Worm (Caenorhabditis elegans) whole organism, L2 larva: ENCODE results near the gene egl-4.
A peak's percentile ranks its signal among the peaks of the same experiment; 100 is the strongest.

Experiments used
- C34F6.9 ChIP-seq: fragments of 150-350 bp; optimal IDR thresholded peaks from 2 replicates; lab custom pipeline; 2014; ENCODE audit warnings: missing biosample characterization, missing genetic modification characterization
- F13H6.1 ChIP-seq: sonication (generic microtip); optimal IDR thresholded peaks from 2 replicates; lab custom pipeline; 2016; ENCODE audit warnings: missing genetic modification characterization, missing compliant biosample characterization
- Y55F3AM.14 ChIP-seq: fragments of 200-800 bp; sonication (Bioruptor generic); optimal IDR thresholded peaks from 2 replicates; lab custom pipeline; 2018; ENCODE audit warnings: mild to moderate bottlenecking, missing genetic modification characterization, missing compliant biosample characterization
- ZK546.5 ChIP-seq: sonication (generic microtip); optimal IDR thresholded peaks from 2 replicates; lab custom pipeline; 2017; ENCODE audit warnings: missing biosample characterization, missing genetic modification characterization
- alr-1 ChIP-seq: fragments of 150-350 bp; optimal IDR thresholded peaks from 2 replicates; lab custom pipeline; 2014; ENCODE audit warnings: missing biosample characterization, missing genetic modification characterization
- ama-1 ChIP-seq: fragments of 150-350 bp; optimal IDR thresholded peaks from 2 replicates; lab custom pipeline; 2018; ENCODE audit warnings: inconsistent platforms
- blmp-1 ChIP-seq: sonication (generic microtip); optimal IDR thresholded peaks from 2 replicates; lab custom pipeline; 2017; ENCODE audit warnings: missing genetic modification characterization, mild to moderate bottlenecking, missing compliant biosample characterization, antibody characterized with exemption, moderate library complexity; ENCODE audit not compliant: insufficient read depth
- crh-2 ChIP-seq: sonication (generic microtip); optimal IDR thresholded peaks from 2 replicates; lab custom pipeline; 2017; ENCODE audit warnings: missing biosample characterization, missing genetic modification characterization
- dmd-4 ChIP-seq: sonication (generic microtip); optimal IDR thresholded peaks from 2 replicates; lab custom pipeline; 2017; ENCODE audit warnings: missing biosample characterization, missing genetic modification characterization
- egl-27 ChIP-seq: sonication (generic microtip); optimal IDR thresholded peaks from 3 replicates; lab custom pipeline; 2017; ENCODE audit warnings: missing biosample characterization, missing genetic modification reagents, missing genetic modification characterization
- fos-1 ChIP-seq: fragments of 150-350 bp; optimal IDR thresholded peaks from 2 replicates; lab custom pipeline; 2014; ENCODE audit warnings: missing biosample characterization, missing genetic modification characterization
- gmeb-1 ChIP-seq: fragments of 150-350 bp; optimal IDR thresholded peaks from 2 replicates; lab custom pipeline; 2014; ENCODE audit warnings: missing biosample characterization, missing genetic modification characterization
- lin-13 ChIP-seq: fragments of 150-350 bp; optimal IDR thresholded peaks from 2 replicates; lab custom pipeline; 2014; ENCODE audit warnings: missing biosample characterization, missing genetic modification reagents, missing genetic modification characterization
- lsy-2 ChIP-seq, 2 experiments: fragments of 150-350 bp in 1 of 2; sonication (generic microtip) in 1 of 2; optimal IDR thresholded peaks; 2 replicates each; lab custom pipeline; 2014 to 2017; ENCODE audit warnings: missing biosample characterization in 2 of 2, missing genetic modification characterization in 2 of 2
- mdl-1 ChIP-seq, 2 experiments: fragments of 150-350 bp in 1 of 2; sonication (generic microtip) in 1 of 2; optimal IDR thresholded peaks; 2 replicates each; lab custom pipeline; 2017; ENCODE audit warnings: missing biosample characterization in 2 of 2, missing genetic modification characterization in 2 of 2
- nhr-10 ChIP-seq: sonication (generic microtip); optimal IDR thresholded peaks from 2 replicates; lab custom pipeline; 2017; ENCODE audit warnings: missing biosample characterization, missing genetic modification characterization
- nhr-129 ChIP-seq: fragments of 150-350 bp; optimal IDR thresholded peaks from 2 replicates; lab custom pipeline; 2014; ENCODE audit warnings: missing biosample characterization, missing genetic modification characterization
- nhr-21 ChIP-seq: fragments of 150-350 bp; optimal IDR thresholded peaks from 2 replicates; lab custom pipeline; 2014; ENCODE audit warnings: missing biosample characterization, missing genetic modification characterization
- nhr-23 ChIP-seq: fragments of 150-350 bp; optimal IDR thresholded peaks from 2 replicates; lab custom pipeline; 2014; ENCODE audit warnings: missing biosample characterization, missing genetic modification reagents, missing genetic modification characterization
- nhr-237 ChIP-seq: fragments of 150-350 bp; optimal IDR thresholded peaks from 2 replicates; lab custom pipeline; 2014; ENCODE audit warnings: missing biosample characterization, missing genetic modification characterization
- nhr-25 ChIP-seq: fragments of 150-350 bp; sonication (generic microtip); optimal IDR thresholded peaks from 3 replicates; lab custom pipeline; 2014; ENCODE audit warnings: missing biosample characterization, missing genetic modification characterization
- nhr-77 ChIP-seq: fragments of 150-350 bp; optimal IDR thresholded peaks from 2 replicates; lab custom pipeline; 2014; ENCODE audit warnings: missing biosample characterization, missing genetic modification characterization
- peb-1 ChIP-seq: fragments of 150-350 bp; optimal IDR thresholded peaks from 2 replicates; lab custom pipeline; 2014; ENCODE audit warnings: missing biosample characterization, missing genetic modification characterization
- sma-3 ChIP-seq: sonication (generic microtip); optimal IDR thresholded peaks from 2 replicates; lab custom pipeline; 2016; ENCODE audit warnings: missing genetic modification reagents, missing genetic modification characterization, missing compliant biosample characterization
- sma-9 ChIP-seq, 2 experiments: fragments of 150-350 bp in 1 of 2; sonication (generic microtip) in 1 of 2; optimal IDR thresholded peaks; 2 replicates each; lab custom pipeline; 2014 to 2016; ENCODE audit warnings: missing genetic modification characterization in 2 of 2, mild to moderate bottlenecking in 1 of 2, missing biosample characterization in 1 of 2, missing compliant biosample characterization in 1 of 2, missing genetic modification reagents in 1 of 2, moderate library complexity in 1 of 2
- snpc-4 ChIP-seq: fragments of 150-350 bp; optimal IDR thresholded peaks from 2 replicates; lab custom pipeline; 2014; ENCODE audit warnings: missing biosample characterization, missing genetic modification characterization
- unc-55 ChIP-seq: fragments of 150-350 bp; sonication (generic microtip); optimal IDR thresholded peaks from 3 replicates; lab custom pipeline; 2014; ENCODE audit warnings: missing biosample characterization, missing genetic modification reagents, missing genetic modification characterization
- ztf-4 ChIP-seq: fragments of 150-350 bp; optimal IDR thresholded peaks from 2 replicates; lab custom pipeline; 2014; ENCODE audit warnings: missing biosample characterization, missing genetic modification characterization

egl-4 gene

DNA sequence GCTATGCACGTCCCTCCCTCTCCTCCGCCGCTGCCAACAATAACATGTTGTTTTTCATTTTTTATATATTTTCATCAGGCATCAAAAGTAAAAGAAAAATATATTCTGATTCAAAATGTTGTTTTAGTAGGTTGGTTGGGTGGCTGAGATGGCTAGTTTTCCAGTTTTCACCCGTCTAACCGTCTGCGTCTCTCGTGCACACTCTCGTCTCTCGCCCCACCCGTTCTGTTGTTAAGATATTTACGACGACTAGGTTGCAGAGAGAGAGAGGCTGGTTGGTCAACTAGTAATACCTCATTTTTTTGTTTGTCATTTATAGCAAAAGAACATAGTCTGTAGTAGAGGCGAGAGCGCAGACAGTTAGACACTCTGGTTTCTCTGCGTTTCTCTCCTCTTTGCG is 9.3 kb upstream of the egl-4 start:
- TF ChIP-seq F13H6.1 (tag; lab: Kevin White, UChicago) (peak; percentile 43), nhr-25 (tag; lab: Kevin White, UChicago) (peak; percentile 46), ZK546.5 (tag; lab: Kevin White, UChicago) (no peak), egl-27 (tag; lab: Kevin White, UChicago) (no peak), lin-13 (peak; percentile 21)

DNA sequence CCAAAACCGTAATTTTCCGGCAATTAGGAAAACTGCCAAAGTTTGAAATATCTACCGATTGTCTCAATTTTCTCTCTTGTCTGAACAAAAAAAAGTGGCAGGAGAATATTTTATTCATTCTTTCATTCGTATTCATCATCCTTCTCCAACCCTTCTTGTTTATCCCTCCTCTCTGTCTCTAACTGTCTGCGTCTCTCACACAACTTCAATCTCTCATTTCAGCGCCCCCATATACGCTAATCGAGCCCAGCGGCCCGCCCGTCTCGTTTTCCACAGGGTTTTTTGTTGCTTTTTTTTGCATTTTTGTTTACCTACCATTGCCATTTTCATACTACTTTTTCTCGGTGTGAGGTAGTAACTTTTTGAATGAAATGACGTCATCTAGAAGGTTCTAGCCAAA is 5.6 kb upstream of the egl-4 start:
- TF ChIP-seq C34F6.9 (tag; lab: Kevin White, UChicago) (peak; percentile 24), Y55F3AM.14 (no peak), unc-55 (GFP tag; lab: Kevin White, UChicago) (peak; percentile 18)
- TF ChIP-seq, all 48 proteins: peak for 2

DNA sequence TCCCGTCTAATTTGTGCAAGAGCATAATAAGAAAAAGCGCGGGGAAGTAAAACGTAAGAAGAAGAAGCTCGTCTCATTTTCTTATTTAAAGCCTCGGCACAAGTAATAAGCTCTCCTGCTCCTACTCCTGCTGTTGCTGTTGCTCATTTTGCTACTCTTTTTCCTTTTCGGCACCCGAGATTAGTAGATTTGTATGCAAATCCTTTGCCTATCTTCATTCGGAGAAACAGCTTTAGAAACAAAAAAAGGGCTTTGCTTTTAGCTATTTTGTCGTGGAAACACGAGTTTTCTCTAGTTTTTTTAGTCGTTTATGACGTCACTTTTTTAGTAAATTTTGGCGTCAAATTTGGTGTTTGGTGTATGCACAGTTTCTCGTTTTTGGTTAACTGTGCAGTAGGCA is 4.3 kb upstream of the egl-4 start:
- TF ChIP-seq snpc-4 (tag; lab: Kevin White, UChicago): no peak
- TF ChIP-seq sma-9 (GFP tag; optimal IDR thresholded peaks at IDR 0.05; lab: Kevin White, UChicago): no peak
- TF ChIP-seq sma-9 (tag; optimal IDR thresholded peaks at IDR 0.05; lab: Kevin White, UChicago): no peak
- no peak for TF ChIP-seq lin-13
- no peak for TF ChIP-seq dmd-4 (tag; lab: Kevin White, UChicago)
- no peak for TF ChIP-seq nhr-23 (tag; lab: Kevin White, UChicago)
- TF ChIP-seq C34F6.9 (tag; lab: Kevin White, UChicago): no peak
- no peak for TF ChIP-seq ZK546.5 (tag; lab: Kevin White, UChicago)
- TF ChIP-seq, all 48 proteins: peak for 0

ce11 chrIV:1844624-1845023 is 3.2 kb upstream of the egl-4 start:
- TF ChIP-seq egl-27 (tag; lab: Kevin White, UChicago): no peak
- TF ChIP-seq nhr-77 (tag; lab: Kevin White, UChicago): no peak
- TF ChIP-seq ama-1 (lab: Kevin White, UChicago): no peak
- TF ChIP-seq nhr-129 (tag; lab: Kevin White, UChicago): no peak
- TF ChIP-seq blmp-1 (tag; lab: Kevin White, UChicago): no peak
- no peak for TF ChIP-seq peb-1 (tag; lab: Kevin White, UChicago)
- TF ChIP-seq F13H6.1 (tag; lab: Kevin White, UChicago): no peak
- TF ChIP-seq sma-3: no peak
- TF ChIP-seq, all 48 proteins: peak for 0

- TF ChIP-seq nhr-21 (tag; lab: Kevin White, UChicago) (peak; percentile 3), C34F6.9 (tag; lab: Kevin White, UChicago) (peak; percentile 34), gmeb-1 (tag; lab: Kevin White, UChicago) (peak; percentile 62), mdl-1 (tag; optimal IDR thresholded peaks at IDR 0.05; lab: Kevin White, UChicago) (no peak), F13H6.1 (tag; lab: Kevin White, UChicago) (peak; percentile 33), fos-1 (tag; lab: Kevin White, UChicago) (peak; percentile 66), lsy-2 (tag; optimal IDR thresholded peaks at IDR 0.05; lab: Kevin White, UChicago) (peak in 1 of 2 experiments; percentile 14), blmp-1 (tag; lab: Kevin White, UChicago) (no peak), sma-9 (GFP tag; optimal IDR thresholded peaks at IDR 0.05; lab: Kevin White, UChicago) (peak; percentile 16), sma-9 (tag; optimal IDR thresholded peaks at IDR 0.05; lab: Kevin White, UChicago) (no peak), nhr-10 (tag; lab: Kevin White, UChicago) (no peak), crh-2 (peak; percentile 49), nhr-129 (tag; lab: Kevin White, UChicago) (peak; percentile 41), unc-55 (GFP tag; lab: Kevin White, UChicago) (peak; percentile 36)
Measured at ce11 chrIV:1845061-1845460, 2.8 kb upstream of the egl-4 start.

DNA sequence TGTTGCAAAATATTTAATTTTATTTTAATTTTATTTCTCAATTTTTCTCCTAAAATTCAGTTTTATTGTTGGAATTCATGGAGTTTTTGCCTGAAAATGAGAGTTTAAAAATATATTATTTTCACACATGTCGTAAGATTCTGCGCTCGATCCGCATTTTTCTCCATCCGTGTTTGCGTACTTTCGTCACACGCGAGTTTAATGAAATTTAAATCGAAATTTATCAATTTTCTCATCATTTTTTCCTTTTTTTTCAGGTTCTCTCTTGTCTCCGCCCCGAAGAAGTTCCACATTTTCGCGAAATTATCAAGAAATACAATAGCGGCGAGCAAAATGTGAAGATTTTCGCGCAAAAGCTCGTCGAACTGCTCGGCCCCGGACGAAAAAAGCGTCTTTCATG is 1.4 kb upstream of the egl-4 start:
- no peak for TF ChIP-seq nhr-237 (tag; lab: Kevin White, UChicago)
- TF ChIP-seq dmd-4 (tag; lab: Kevin White, UChicago): no peak
- TF ChIP-seq alr-1 (tag; lab: Kevin White, UChicago): no peak
- TF ChIP-seq nhr-25 (tag; lab: Kevin White, UChicago): no peak
- TF ChIP-seq ztf-4 (tag; lab: Kevin White, UChicago): no peak
- no peak for TF ChIP-seq crh-2
- no peak for TF ChIP-seq blmp-1 (tag; lab: Kevin White, UChicago)
- TF ChIP-seq gmeb-1 (tag; lab: Kevin White, UChicago): no peak
- no peak for TF ChIP-seq sma-9 (GFP tag; optimal IDR thresholded peaks at IDR 0.05; lab: Kevin White, UChicago)
- TF ChIP-seq sma-9 (tag; optimal IDR thresholded peaks at IDR 0.05; lab: Kevin White, UChicago): no peak
